Worm (Caenorhabditis elegans) whole organism, late embryonic: Measurements from ENCODE around the gene sre-40.

Experiments
- dve-1 ChIP-seq: sonication (generic microtip); optimal IDR thresholded peaks from 2 replicates; lab custom pipeline; 2017; ENCODE audit warnings: antibody characterized with exemption, mild to moderate bottlenecking, missing genetic modification characterization, missing compliant biosample characterization
- lin-11 ChIP-seq: fragments of 200-800 bp; sonication (Bioruptor generic); optimal IDR thresholded peaks from 2 replicates; lab custom pipeline; 2018; ENCODE audit warnings: mild to moderate bottlenecking, missing genetic modification characterization, missing compliant biosample characterization
- nfya-1 ChIP-seq: sonication (generic microtip); optimal IDR thresholded peaks from 2 replicates; lab custom pipeline; 2017; ENCODE audit warnings: missing genetic modification characterization, mild to moderate bottlenecking, missing compliant biosample characterization, antibody characterized with exemption, moderate library complexity

DNA sequence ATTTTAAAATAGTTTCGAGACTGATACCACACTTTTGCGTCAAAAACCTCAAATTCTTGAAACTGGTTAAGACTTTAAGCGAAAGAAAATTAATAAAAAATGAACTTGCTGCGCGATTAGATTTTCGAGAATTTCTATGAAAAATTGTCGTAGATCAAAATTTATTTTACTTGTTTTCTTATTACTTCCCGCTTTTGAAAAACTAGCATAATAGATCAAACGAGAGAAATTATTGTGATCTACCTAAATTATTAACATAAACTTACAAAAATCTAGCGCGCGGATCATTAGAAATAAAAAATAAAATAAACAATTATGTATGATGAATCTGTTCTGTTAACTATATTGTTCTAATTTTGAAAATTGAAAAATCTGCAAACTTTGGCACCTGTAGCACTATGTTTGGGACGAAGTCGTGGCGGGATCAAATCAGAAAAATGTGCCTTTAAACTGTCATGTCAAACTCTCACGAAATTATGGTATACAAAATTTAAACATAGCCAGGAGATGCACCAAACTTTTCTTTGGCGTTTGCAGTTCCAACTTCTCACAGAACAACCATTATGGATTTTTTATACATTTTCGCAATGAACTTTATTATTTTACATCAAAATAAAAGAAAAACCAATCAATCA lies 43.3 kb upstream of the sre-40 start:
- TF ChIP-seq lin-11 (tag; lab: Kevin White, UChicago) (no peak), nfya-1 (tag; lab: Kevin White, UChicago) (no peak), dve-1 (tag; lab: Kevin White, UChicago) (no peak)
